Worm (Caenorhabditis elegans) whole organism, L1 larva: ENCODE results near the gene srx-34.

Experiments used
- aly-2 ChIP-seq: fragments of 150-350 bp; optimal IDR thresholded peaks from 2 replicates; lab custom pipeline; 2014; ENCODE audit warnings: missing biosample characterization, missing genetic modification characterization
- efl-1 ChIP-seq, 4 experiments: fragments of 150-350 bp; optimal IDR thresholded peaks in 3 of 4; peaks in 1 of 4; 1 replicate in 1 of 4; 2 replicates in 3 of 4; lab custom pipeline; 2014; ENCODE audit warnings: missing biosample characterization in 2 of 4, missing genetic modification characterization in 2 of 4, missing genetic modification reagents in 2 of 4
- efl-3 ChIP-seq: fragments of 200-800 bp; sonication (Bioruptor generic); optimal IDR thresholded peaks from 2 replicates; lab custom pipeline; 2018; ENCODE audit warnings: mild to moderate bottlenecking, missing genetic modification characterization, missing compliant biosample characterization
- mdl-1 ChIP-seq, 2 experiments: fragments of 150-350 bp; optimal IDR thresholded peaks; 2 replicates each; lab custom pipeline; 2014 to 2017; ENCODE audit warnings: missing biosample characterization in 2 of 2, missing genetic modification characterization in 2 of 2, inconsistent platforms in 1 of 2
- nhr-237 ChIP-seq: fragments of 150-350 bp; optimal IDR thresholded peaks from 2 replicates; lab custom pipeline; 2014; ENCODE audit warnings: missing biosample characterization, missing genetic modification characterization
- nhr-77 ChIP-seq: fragments of 150-350 bp; optimal IDR thresholded peaks from 2 replicates; lab custom pipeline; 2014; ENCODE audit warnings: missing biosample characterization, missing genetic modification characterization
- ztf-11 ChIP-seq, 2 experiments: sonication (generic microtip); optimal IDR thresholded peaks; 2 replicates each; lab custom pipeline; 2016 to 2017; ENCODE audit warnings: missing genetic modification characterization in 2 of 2, missing biosample characterization in 1 of 2, missing compliant biosample characterization in 1 of 2

DNA sequence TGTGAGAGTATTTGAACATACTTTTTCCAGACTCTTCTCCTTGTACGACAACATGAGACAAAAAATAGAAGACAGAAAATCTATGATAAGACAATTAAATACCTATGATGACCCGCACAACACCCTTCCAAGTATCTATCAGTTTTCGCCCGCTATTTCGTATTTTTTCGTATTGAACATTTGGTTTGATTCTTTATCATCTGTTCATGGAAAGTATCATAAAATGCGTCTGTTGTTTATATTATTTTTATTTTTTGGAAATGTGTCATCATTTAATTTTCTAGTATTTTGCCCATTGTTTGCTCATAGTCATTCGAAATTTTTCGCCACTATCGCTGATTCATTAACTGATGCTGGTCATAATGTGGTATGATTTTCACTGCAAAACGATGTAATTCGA, 37.0 kb upstream of the srx-34 start, which contains the start of gene ugt-39:
- TF ChIP-seq mdl-1 (tag; optimal IDR thresholded peaks at IDR 0.05; lab: Kevin White, UChicago) (no peak), nhr-237 (tag; lab: Kevin White, UChicago) (no peak), nhr-77 (tag; lab: Kevin White, UChicago) (no peak), ztf-11 (tag; optimal IDR thresholded peaks at IDR 0.05; lab: Kevin White, UChicago) (no peak), aly-2 (tag; lab: Kevin White, UChicago) (no peak), efl-1 (optimal IDR thresholded peaks at IDR 0.05; lab: Kevin White, UChicago) (no peak), efl-1 (GFP tag; optimal IDR thresholded peaks at IDR 0.05 in 1 of 2; lab: Kevin White, UChicago) (no peak), efl-3 (GFP tag; lab: Kevin White, UChicago) (no peak)
